Fruit fly (Drosophila melanogaster): ENCODE results near the gene Cbs.
A peak's percentile ranks its signal among the peaks of the same experiment; 100 is the strongest.

Cbs gene

DNA sequence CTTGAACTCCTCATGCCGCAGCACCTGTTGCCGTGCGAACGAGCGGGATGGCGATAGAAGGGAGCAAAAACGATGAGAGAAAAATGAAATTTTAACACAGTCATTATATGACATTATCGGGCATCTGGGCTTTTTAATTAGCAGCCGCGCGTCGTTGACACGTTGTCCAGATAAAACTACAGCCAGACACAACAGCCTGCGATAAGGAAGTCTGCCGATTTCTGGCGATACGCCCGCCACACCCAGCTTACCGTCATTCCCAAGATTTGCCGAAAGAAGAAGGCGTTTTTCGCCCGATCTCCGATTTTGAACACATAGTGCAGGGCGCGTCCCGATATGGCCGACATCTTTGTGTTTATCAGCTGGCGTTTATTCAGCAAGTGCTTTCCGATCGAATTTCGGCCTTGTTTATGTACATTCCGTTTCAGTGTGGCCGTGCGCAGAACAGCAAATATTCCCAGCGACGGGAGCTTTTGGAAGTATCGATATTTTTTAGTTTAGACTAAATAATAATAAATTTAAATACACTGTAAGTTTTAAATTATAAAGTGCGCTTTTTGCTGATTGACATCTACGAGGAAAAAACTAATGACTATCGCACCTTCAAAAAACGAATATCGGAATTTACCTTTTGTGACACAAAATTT lies 16.9 kb upstream of the Cbs start, which contains the start of gene CG1532 (continued):
- TF ChIP-seq BEAF-32 (GFP tag; optimal IDR thresholded peaks at IDR 0.05) (peak; percentile 72), CG1603 (tag; optimal IDR thresholded peaks at IDR 0.05) (no peak), fu2 (GFP tag; optimal IDR thresholded peaks at IDR 0.05) (no peak), CG11560 (tag; IDR thresholded peaks at IDR 0.05) (no peak), Eip74EF (GFP tag; optimal IDR thresholded peaks at IDR 0.05) (no peak), CG13287 (GFP tag; IDR thresholded peaks at IDR 0.05; ENCODE audit: partially characterized antibody) (peak; percentile 73), CG8281 (tag; optimal IDR thresholded peaks at IDR 0.05) (no peak), dimm (GFP tag; IDR thresholded peaks at IDR 0.05) (no peak), dati (GFP tag; IDR thresholded peaks at IDR 0.05) (no peak), lilli (GFP tag; optimal IDR thresholded peaks at IDR 0.05) (no peak), B-H1 (GFP tag; IDR thresholded peaks at IDR 0.05) (no peak), lbe (GFP tag; optimal IDR thresholded peaks at IDR 0.05) (no peak), CG14667 (GFP tag; IDR thresholded peaks at IDR 0.05) (no peak), luna (GFP tag; optimal IDR thresholded peaks at IDR 0.05) (no peak), sisA (GFP tag; IDR thresholded peaks at IDR 0.05) (no peak), repo (GFP tag; optimal IDR thresholded peaks at IDR 0.05) (no peak), Xbp1 (GFP tag; optimal IDR thresholded peaks at IDR 0.05) (no peak), tin (GFP tag; optimal IDR thresholded peaks at IDR 0.05) (no peak), CG13123 (GFP tag; optimal IDR thresholded peaks at IDR 0.05) (no peak), CG17385 (GFP tag; optimal IDR thresholded peaks at IDR 0.05) (peak; percentile 32), CG42726 (GFP tag; IDR thresholded peaks at IDR 0.05; ENCODE audit: partially characterized antibody) (peak; percentile 73; the same call in 1 of the 2 replicates), vfl (GFP tag; optimal IDR thresholded peaks at IDR 0.05) (no peak), gcm (GFP tag; optimal IDR thresholded peaks at IDR 0.05) (no peak), sens (GFP tag) (peak; percentile 79), CG34224 (GFP tag; IDR thresholded peaks at IDR 0.05; ENCODE audit: partially characterized antibody) (peak; percentile 58; the same call in 2 of the 3 replicates), vnd (GFP tag; IDR thresholded peaks at IDR 0.05; ENCODE audit: partially characterized antibody) (no peak), CG4820 (GFP tag; optimal IDR thresholded peaks at IDR 0.05) (no peak), Ptx1 (GFP tag; IDR thresholded peaks at IDR 0.05) (no peak), CG4282 (GFP tag; optimal IDR thresholded peaks at IDR 0.05) (no peak), CG12299 (tag; optimal IDR thresholded peaks at IDR 0.05) (no peak), YL-1 (GFP tag; optimal IDR thresholded peaks at IDR 0.05) (peak; percentile 26), chm (GFP tag; IDR thresholded peaks at IDR 0.05) (no peak), CG32772 (GFP tag; IDR thresholded peaks at IDR 0.05) (no peak), HmgD (GFP tag; optimal IDR thresholded peaks at IDR 0.05) (no peak), Mes4 (GFP tag; optimal IDR thresholded peaks at IDR 0.05) (no peak), insv (GFP tag; optimal IDR thresholded peaks at IDR 0.05) (no peak), gt (GFP tag; IDR thresholded peaks at IDR 0.05) (no peak), CG8290 (GFP tag; optimal IDR thresholded peaks at IDR 0.05) (peak; percentile 2), CG8290 (tag; optimal IDR thresholded peaks at IDR 0.05) (peak in 1 of 2 experiments; percentile 48), az2 (GFP tag; optimal IDR thresholded peaks at IDR 0.05) (no peak), z (GFP tag; IDR thresholded peaks at IDR 0.05) (no peak), B-H2 (GFP tag; optimal IDR thresholded peaks at IDR 0.05) (no peak), lov (optimal IDR thresholded peaks at IDR 0.05) (no peak), lov (GFP tag; IDR thresholded peaks at IDR 0.05) (no peak), CG32532 (GFP tag; IDR thresholded peaks at IDR 0.05) (no peak), C15 (GFP tag; IDR thresholded peaks at IDR 0.05) (no peak), CG10979 (tag; optimal IDR thresholded peaks at IDR 0.05) (no peak), H15 (GFP tag; IDR thresholded peaks at IDR 0.05) (no peak), CG6254 (GFP tag; optimal IDR thresholded peaks at IDR 0.05) (no peak), CG3281 (GFP tag; optimal IDR thresholded peaks at IDR 0.05) (peak; percentile 10), CG2712 (tag; optimal IDR thresholded peaks at IDR 0.05) (peak; percentile 9), gsb-n (tag; optimal IDR thresholded peaks at IDR 0.05) (no peak)

Data from whole organism, embryonic.